Fruit fly (Drosophila melanogaster): Measurements from ENCODE around the gene pho.

Gene pho

DNA sequence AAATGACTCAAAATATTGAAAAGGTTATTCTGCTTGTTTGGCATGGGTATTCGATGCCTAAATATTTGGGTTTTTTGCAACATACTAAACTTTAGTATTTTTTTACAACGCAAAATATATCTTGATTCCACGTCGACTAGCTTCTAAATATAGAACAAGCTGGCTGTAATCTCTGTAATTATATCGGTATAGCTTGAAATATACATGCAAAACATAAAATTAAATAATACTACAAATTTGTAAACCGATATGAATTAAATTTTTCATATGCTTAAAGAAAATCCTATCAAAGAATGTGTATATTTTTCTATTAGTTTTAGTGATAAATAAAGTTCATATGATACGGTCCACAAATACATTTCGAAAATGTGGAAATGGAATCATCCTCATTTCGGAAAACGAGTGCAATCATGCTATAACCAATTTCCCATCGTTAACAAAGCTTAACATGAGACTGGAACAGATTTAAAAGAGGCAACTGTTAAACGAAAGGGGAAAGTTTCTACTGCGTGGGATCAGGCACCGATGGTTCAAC, at the start of gene pho:
Gene pho, minus strand, starts transcription at position 38 of the 535 bp plus-strand sequence.
- TF ChIP-seq cnc (optimal IDR thresholded peaks at IDR 0.05) (no peak), pad (GFP tag; optimal IDR thresholded peaks at IDR 0.05) (peak; percentile 58), CG5204 (GFP tag; optimal IDR thresholded peaks at IDR 0.05) (peak; percentile 45), CG33017 (tag; optimal IDR thresholded peaks at IDR 0.05) (no peak), toe (GFP tag; optimal IDR thresholded peaks at IDR 0.05) (peak; percentile 3)

DNA sequence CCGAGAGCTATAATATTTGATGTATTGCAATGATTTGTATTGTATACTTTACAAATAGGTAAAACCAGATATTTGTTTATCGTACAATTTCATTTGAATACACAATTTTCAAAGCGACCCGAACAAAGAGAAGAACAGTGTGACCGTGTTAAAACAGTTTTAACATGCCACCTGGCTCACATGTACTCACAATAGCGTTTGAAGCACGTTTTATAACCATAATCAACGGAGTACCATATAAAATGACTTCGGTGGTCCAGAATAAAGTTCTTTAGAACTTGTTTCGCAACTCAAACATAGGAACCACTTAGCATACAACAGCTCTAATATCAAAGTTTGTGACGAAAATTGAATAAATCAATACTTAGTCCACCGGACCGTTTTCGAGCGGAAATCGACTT, 49.1 kb upstream of the pho start, which contains the start of the genes Dyrk3 and Cadps:
Gene Dyrk3, minus strand, starts transcription at position 150 of the 401 bp plus-strand sequence.
Gene Cadps, plus strand, starts transcription at position 274 of the 401 bp plus-strand sequence.
- no peak for TF ChIP-seq Clk (GFP tag; optimal IDR thresholded peaks at IDR 0.05)
- no peak for TF ChIP-seq Crg-1 (GFP tag; optimal IDR thresholded peaks at IDR 0.05)
- TF ChIP-seq CG14711 (tag; optimal IDR thresholded peaks at IDR 0.05) = peak; percentile 20
- TF ChIP-seq CG1620 (GFP tag; optimal IDR thresholded peaks at IDR 0.05) = no peak
- TF ChIP-seq Mnt (GFP tag; optimal IDR thresholded peaks at IDR 0.05) = peak; percentile 75
- TF ChIP-seq bab1 (GFP tag; optimal IDR thresholded peaks at IDR 0.05) = peak; percentile 22
- peak; percentile 22 for TF ChIP-seq CG7101 (tag; optimal IDR thresholded peaks at IDR 0.05)

DNA sequence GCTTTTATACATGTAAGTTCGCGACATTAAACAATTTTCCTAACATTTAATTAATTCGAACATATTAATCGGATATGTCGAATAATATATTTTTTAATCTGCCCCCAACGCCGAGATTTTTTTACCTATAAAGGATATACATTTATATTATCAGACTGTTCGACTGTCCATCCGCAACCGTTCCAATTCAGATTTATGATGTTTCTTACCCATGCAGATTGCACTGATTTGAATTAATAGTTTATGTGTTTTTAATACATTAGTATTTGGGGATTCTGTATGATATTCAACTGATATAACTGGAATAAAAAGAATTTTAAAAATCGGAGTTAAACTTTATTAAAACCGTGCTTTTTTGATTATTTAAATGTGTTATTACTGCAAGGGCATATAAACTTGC, 43.8 kb upstream of the pho start:
- peak; percentile 95 for TF ChIP-seq kay (GFP tag; ENCODE audit: borderline replicate concordance)
- TF ChIP-seq CG7045 (GFP tag; optimal IDR thresholded peaks at IDR 0.05) = no peak

DNA sequence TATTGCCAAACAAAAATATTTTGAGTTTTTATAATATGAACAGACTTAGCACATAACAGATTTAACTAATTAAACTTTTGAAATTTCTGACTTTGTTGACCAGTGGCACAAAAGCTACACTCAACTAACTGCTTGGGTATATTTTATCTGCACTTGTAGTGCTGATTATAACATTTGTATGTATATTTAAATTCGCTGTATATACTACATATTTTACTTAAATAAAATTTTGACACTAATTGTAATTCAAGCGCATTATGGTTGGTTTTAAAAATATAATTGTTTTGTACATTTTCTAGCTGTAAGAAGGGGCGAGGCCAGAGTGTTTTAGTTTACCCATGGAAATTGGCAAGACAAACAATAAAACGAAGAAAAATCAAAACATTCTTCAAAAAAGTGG, 42.8 kb upstream of the pho start:
- TF ChIP-seq toe (GFP tag; optimal IDR thresholded peaks at IDR 0.05) (no peak), kay (GFP tag; ENCODE audit: borderline replicate concordance) (peak; percentile 93), CG14711 (tag; optimal IDR thresholded peaks at IDR 0.05) (no peak)

DNA sequence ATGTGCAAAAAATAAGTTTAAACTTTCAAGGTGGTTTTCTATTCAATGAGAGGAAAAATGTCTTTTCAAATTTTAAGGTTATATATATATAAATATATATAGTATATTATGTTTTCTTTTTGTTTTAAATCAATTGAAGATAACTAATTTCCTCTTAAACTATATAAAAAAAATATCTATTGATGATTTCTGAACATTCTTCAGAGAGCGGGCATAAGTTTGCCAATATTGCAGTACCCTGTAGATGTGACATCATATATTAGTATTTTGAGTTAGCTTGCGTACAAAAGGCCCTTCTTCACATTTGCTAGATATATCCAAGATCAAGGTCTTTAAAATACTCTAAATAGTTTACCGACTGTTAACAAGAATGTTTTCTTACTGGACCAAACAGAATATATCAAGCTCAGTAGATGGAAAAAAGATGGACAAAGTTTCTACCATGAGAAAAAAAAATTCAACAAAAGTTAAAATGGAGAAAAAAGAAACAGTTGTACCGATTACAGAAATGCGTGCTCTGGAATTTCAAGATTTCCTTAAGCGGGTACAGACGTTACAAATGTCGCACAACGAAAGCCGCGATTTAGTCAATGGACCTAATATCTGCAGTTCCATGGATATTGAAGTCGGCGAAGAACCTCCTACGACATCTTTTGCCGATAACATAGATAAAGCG, 37.4 kb upstream of the pho start:
- no peak for TF ChIP-seq CG7045 (GFP tag; optimal IDR thresholded peaks at IDR 0.05)
- TF ChIP-seq ovo (GFP tag; optimal IDR thresholded peaks at IDR 0.05) = no peak
- no peak for TF ChIP-seq cic (GFP tag; optimal IDR thresholded peaks at IDR 0.05)
- peak; percentile 53 for TF ChIP-seq CG14711 (tag; optimal IDR thresholded peaks at IDR 0.05)

DNA sequence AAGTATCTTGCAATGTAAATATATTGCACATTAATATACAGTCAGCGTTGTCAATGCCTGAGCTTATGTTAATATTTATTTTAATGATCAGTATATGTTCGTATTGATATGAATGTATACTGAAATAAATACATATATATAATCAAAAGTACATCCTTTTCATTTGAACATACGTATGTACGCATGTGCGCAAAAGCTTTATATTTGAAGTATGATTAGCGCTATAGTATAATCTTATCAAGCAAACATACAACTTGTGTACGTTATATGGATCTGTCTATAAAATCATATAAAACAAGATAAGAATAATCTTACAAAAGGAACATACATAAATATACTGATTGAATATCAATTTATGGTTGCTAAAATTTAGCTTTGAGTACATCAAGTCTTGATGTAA, 17.8 kb upstream of the pho start:
- no peak for TF ChIP-seq ovo (GFP tag; optimal IDR thresholded peaks at IDR 0.05)
- peak; percentile 26 for TF ChIP-seq cic (GFP tag; optimal IDR thresholded peaks at IDR 0.05)
- TF ChIP-seq kay (GFP tag; ENCODE audit: borderline replicate concordance) = peak; percentile 96

DNA sequence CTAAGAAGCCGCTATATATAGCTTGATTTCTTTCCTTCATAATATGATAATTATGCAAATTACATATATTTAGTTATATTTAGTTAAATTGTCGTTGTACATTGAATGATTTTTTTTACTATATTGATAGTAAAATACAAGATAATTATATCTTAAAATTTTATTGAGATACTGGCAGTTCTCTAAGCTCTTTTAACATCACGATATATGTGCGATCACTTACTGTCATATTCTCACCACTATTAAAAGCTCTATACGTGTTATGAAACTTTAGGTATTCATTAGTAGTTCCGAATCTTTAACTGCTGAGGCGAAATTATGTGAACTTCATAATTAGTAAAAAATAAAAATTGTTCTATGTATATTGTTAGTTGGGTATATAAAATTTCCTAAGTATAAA, 17.2 kb upstream of the pho start, which contains the start of gene Mitf:
Gene Mitf, plus strand, starts transcription at position 254 of the 400 bp plus-strand sequence.
- TF ChIP-seq CG5204 (GFP tag; optimal IDR thresholded peaks at IDR 0.05) (no peak), pad (GFP tag; optimal IDR thresholded peaks at IDR 0.05) (no peak), CG33017 (tag; optimal IDR thresholded peaks at IDR 0.05) (no peak), CG1620 (GFP tag; optimal IDR thresholded peaks at IDR 0.05) (peak; percentile 5)

DNA sequence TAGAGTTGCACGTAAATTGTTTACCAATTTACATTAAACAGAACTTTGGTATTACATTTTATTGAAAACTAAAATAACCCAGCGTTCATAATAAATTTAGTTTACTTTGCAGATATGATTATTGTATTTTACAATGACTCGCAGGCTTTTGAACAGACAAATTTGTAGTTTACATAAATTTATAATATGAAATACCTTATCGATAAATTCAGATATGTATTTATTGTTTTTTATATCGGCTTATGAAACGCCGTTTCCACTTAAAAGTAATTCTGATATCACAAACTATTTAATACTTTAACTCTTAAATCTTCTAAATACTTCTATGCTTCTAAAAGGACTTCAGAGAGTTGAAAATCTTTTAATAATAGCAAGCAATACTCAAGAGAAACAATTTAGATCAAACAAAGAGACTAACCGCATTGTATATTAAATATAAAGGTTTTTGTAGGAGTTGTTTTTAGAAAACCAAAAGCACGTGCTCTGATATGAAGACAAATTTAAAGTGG, 15.3 kb upstream of the pho start, which contains the start of gene PIP4K:
Gene PIP4K, minus strand, starts transcription at position 196 of the 509 bp plus-strand sequence.
- TF ChIP-seq CG5204 (GFP tag; optimal IDR thresholded peaks at IDR 0.05) (peak; percentile 41), bab1 (GFP tag; optimal IDR thresholded peaks at IDR 0.05) (peak; percentile 47), pad (GFP tag; optimal IDR thresholded peaks at IDR 0.05) (no peak), CG11617 (GFP tag; optimal IDR thresholded peaks at IDR 0.05) (peak; percentile 4), CG14711 (tag; optimal IDR thresholded peaks at IDR 0.05) (peak; percentile 52), Clk (GFP tag; optimal IDR thresholded peaks at IDR 0.05) (no peak), Hr96 (GFP tag; optimal IDR thresholded peaks at IDR 0.05) (no peak)

DNA sequence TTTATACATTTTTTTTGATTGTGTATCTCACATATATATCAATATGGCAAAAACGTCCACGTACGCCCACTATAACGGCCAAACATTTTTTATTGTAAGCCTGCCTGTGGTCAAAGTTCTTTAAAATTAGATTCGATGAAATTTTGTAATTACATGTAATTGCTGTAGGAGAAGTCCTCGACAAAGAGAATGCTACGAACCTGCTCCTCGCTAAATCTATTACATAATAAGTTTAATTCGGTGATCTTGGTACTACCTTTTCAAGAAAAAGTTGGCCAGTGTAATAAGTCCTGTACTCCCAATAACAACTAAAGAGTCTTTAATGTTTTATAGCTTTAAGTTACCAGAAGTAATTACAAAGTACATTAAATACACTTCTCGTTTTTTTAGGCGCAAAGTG, 10.2 kb upstream of the pho start:
- no peak for TF ChIP-seq tj (GFP tag; optimal IDR thresholded peaks at IDR 0.05)
- TF ChIP-seq kay (GFP tag; ENCODE audit: borderline replicate concordance) = peak; percentile 85
- TF ChIP-seq bab1 (GFP tag; optimal IDR thresholded peaks at IDR 0.05) = no peak
- TF ChIP-seq CG7101 (tag; optimal IDR thresholded peaks at IDR 0.05) = no peak
